Fruit fly (Drosophila melanogaster) whole organism, embryonic: ENCODE measurements around the gene SKIP.

ENCODE experiments used
- CG10565 ChIP-seq: fragments of 200-800 bp; sonication (Bioruptor generic); optimal IDR thresholded peaks from 3 replicates; lab custom pipeline; 2016; ENCODE audit warnings: missing biosample characterization, mild to moderate bottlenecking, missing genetic modification characterization
- CG12236 ChIP-seq: fragments of 200-800 bp; sonication (Bioruptor generic); optimal IDR thresholded peaks from 2 replicates; lab custom pipeline; 2016; ENCODE audit warnings: missing biosample characterization, missing genetic modification characterization
- CG13894 ChIP-seq: fragments of 200-800 bp; sonication (Bioruptor generic); optimal IDR thresholded peaks from 3 replicates; lab custom pipeline; 2018; ENCODE audit warnings: missing biosample characterization, mild to moderate bottlenecking, missing genetic modification characterization, moderate library complexity
- CG14014 ChIP-seq: fragments of 200-800 bp; sonication (Bioruptor generic); IDR thresholded peaks from 2 replicates; pipeline ENCODE4 v1.3.6; 2022; ENCODE audit warnings: missing biosample characterization, missing genetic modification characterization
- CG16813 ChIP-seq: fragments of 200-800 bp; sonication (Bioruptor generic); IDR thresholded peaks from 3 replicates; pipeline ENCODE4 v1.3.6; 2022; ENCODE audit warnings: missing biosample characterization, missing genetic modification characterization; ENCODE audit not compliant: partially characterized antibody
- CG16815 ChIP-seq: fragments of 200-800 bp; sonication (Bioruptor generic); optimal IDR thresholded peaks from 3 replicates; lab custom pipeline; 2017; ENCODE audit warnings: missing biosample characterization, mild to moderate bottlenecking, missing genetic modification characterization
- CG31441 ChIP-seq: fragments of 200-800 bp; sonication (Bioruptor generic); IDR thresholded peaks from 2 replicates; pipeline ENCODE4 v1.3.6; 2022; ENCODE audit warnings: missing biosample characterization, missing genetic modification characterization
- CG32772 ChIP-seq: fragments of 200-800 bp; sonication (Bioruptor generic); IDR thresholded peaks from 2 replicates; pipeline ENCODE4 v1.3.6; 2022; ENCODE audit warnings: missing biosample characterization, missing genetic modification characterization
- CG3281 ChIP-seq: fragments of 200-800 bp; sonication (Bioruptor generic); optimal IDR thresholded peaks from 3 replicates; lab custom pipeline; 2017; ENCODE audit warnings: missing biosample characterization, mild to moderate bottlenecking, missing genetic modification characterization
- CG3838 ChIP-seq: fragments of 200-800 bp; sonication (Bioruptor generic); optimal IDR thresholded peaks from 3 replicates; lab custom pipeline; 2016; ENCODE audit warnings: missing biosample characterization, missing genetic modification characterization
- CG3995 ChIP-seq: fragments of 200-800 bp; sonication (Bioruptor generic); optimal IDR thresholded peaks from 3 replicates; lab custom pipeline; 2016; ENCODE audit warnings: missing biosample characterization, missing genetic modification characterization
- CG6254 ChIP-seq: fragments of 200-800 bp; sonication (Bioruptor generic); optimal IDR thresholded peaks from 3 replicates; lab custom pipeline; 2017; ENCODE audit warnings: mild to moderate bottlenecking, missing biosample characterization, missing genetic modification reagents, missing genetic modification characterization
- CG6813 ChIP-seq: fragments of 200-800 bp; sonication (Bioruptor generic); optimal IDR thresholded peaks from 2 replicates; lab custom pipeline; 2017; ENCODE audit warnings: missing biosample characterization, missing genetic modification characterization, mild to moderate bottlenecking, moderate library complexity, missing genetic modification reagents
- CG7271 ChIP-seq: fragments of 200-800 bp; sonication (Bioruptor generic); optimal IDR thresholded peaks from 2 replicates; lab custom pipeline; 2018; ENCODE audit warnings: missing biosample characterization, mild to moderate bottlenecking, missing genetic modification characterization, moderate library complexity
- CG8924 ChIP-seq: fragments of 200-800 bp; optimal IDR thresholded peaks from 3 replicates; lab custom pipeline; 2019; ENCODE audit warnings: missing biosample characterization, mild to moderate bottlenecking, missing genetic modification characterization, moderate library complexity
- Dfd ChIP-seq, 2 experiments: fragments of >200 bp; optimal IDR thresholded peaks; 2 replicates each; lab custom pipeline; 2017; ENCODE audit warnings: missing biosample characterization in 2 of 2, missing genetic modification characterization in 2 of 2
- Hr39 ChIP-seq: fragments of >200 bp; optimal IDR thresholded peaks from 2 replicates; lab custom pipeline; 2017
- Med ChIP-seq: fragments of 200-800 bp; sonication (Bioruptor generic); peaks from one replicate; lab custom pipeline; 2016; ENCODE audit warnings: missing biosample characterization, missing genetic modification characterization, mild to moderate bottlenecking, inconsistent platforms, moderate library complexity
- Opbp ChIP-seq: fragments of 200-800 bp; sonication (Bioruptor generic); IDR thresholded peaks from 3 replicates; pipeline ENCODE4 v1.3.6; 2022; ENCODE audit warnings: missing biosample characterization, missing genetic modification characterization; ENCODE audit not compliant: partially characterized antibody
- PHDP ChIP-seq: fragments of 200-800 bp; sonication (Bioruptor generic); optimal IDR thresholded peaks from 3 replicates; lab custom pipeline; 2018; ENCODE audit warnings: missing biosample characterization, mild to moderate bottlenecking, missing genetic modification characterization, moderate library complexity
- ac ChIP-seq: fragments of 200-800 bp; sonication (Bioruptor generic); optimal IDR thresholded peaks from 3 replicates; lab custom pipeline; 2017; ENCODE audit warnings: missing biosample characterization, mild to moderate bottlenecking, missing genetic modification characterization
- br ChIP-seq: fragments of >200 bp; optimal IDR thresholded peaks from 2 replicates; lab custom pipeline; 2017
- chn ChIP-seq: fragments of 200-800 bp; sonication (Bioruptor generic); optimal IDR thresholded peaks from 2 replicates; lab custom pipeline; 2016; ENCODE audit warnings: missing biosample characterization, missing genetic modification characterization
- ci ChIP-seq: fragments of 200-800 bp; sonication (Bioruptor generic); IDR thresholded peaks from 3 replicates; pipeline ENCODE4 v1.3.6; 2022; ENCODE audit warnings: missing biosample characterization, missing genetic modification characterization
- dysf ChIP-seq: fragments of 200-800 bp; sonication (Bioruptor generic); IDR thresholded peaks from 3 replicates; pipeline ENCODE4 v1.3.6; 2022; ENCODE audit warnings: missing biosample characterization, missing genetic modification characterization
- en ChIP-seq: fragments of 200-800 bp; sonication (Bioruptor generic); optimal IDR thresholded peaks from 2 replicates; lab custom pipeline; 2016; ENCODE audit warnings: missing biosample characterization, missing genetic modification characterization
- eyg ChIP-seq: fragments of 200-800 bp; sonication (Bioruptor generic); optimal IDR thresholded peaks from 3 replicates; lab custom pipeline; 2016; ENCODE audit warnings: missing biosample characterization, missing genetic modification characterization
- fd64A ChIP-seq: fragments of 200-800 bp; sonication (Bioruptor generic); optimal IDR thresholded peaks from 3 replicates; lab custom pipeline; 2018; ENCODE audit warnings: missing biosample characterization, mild to moderate bottlenecking, missing genetic modification characterization
- grn ChIP-seq: fragments of 200-800 bp; sonication (Bioruptor generic); optimal IDR thresholded peaks from 3 replicates; lab custom pipeline; 2017; ENCODE audit warnings: missing biosample characterization, missing genetic modification characterization
- ham ChIP-seq: fragments of 200-800 bp; sonication (Bioruptor generic); IDR thresholded peaks from 2 replicates; pipeline ENCODE4 v1.3.6; 2022; ENCODE audit warnings: missing biosample characterization, missing genetic modification characterization
- hb ChIP-seq: fragments of 200-800 bp; sonication (Bioruptor generic); IDR thresholded peaks from 3 replicates; pipeline ENCODE4 v1.3.6; 2022; ENCODE audit warnings: missing biosample characterization, missing genetic modification characterization; ENCODE audit not compliant: partially characterized antibody
- ind ChIP-seq: fragments of 200-800 bp; sonication (Bioruptor generic); optimal IDR thresholded peaks from 3 replicates; lab custom pipeline; 2016; ENCODE audit warnings: missing biosample characterization, missing genetic modification characterization
- insv ChIP-seq, 2 experiments: fragments of 200-800 bp; sonication (Bioruptor generic); optimal IDR thresholded peaks; 3 replicates each; lab custom pipeline; 2016 to 2018; ENCODE audit warnings: missing biosample characterization in 2 of 2, missing genetic modification characterization in 2 of 2
- lbe ChIP-seq: fragments of 200-800 bp; sonication (Bioruptor generic); optimal IDR thresholded peaks from 2 replicates; lab custom pipeline; 2016; ENCODE audit warnings: missing biosample characterization, mild to moderate bottlenecking, missing genetic modification characterization
- lilli ChIP-seq: fragments of 200-800 bp; sonication (Bioruptor generic); optimal IDR thresholded peaks from 3 replicates; lab custom pipeline; 2016; ENCODE audit warnings: missing biosample characterization, missing genetic modification characterization
- ranshi ChIP-seq: fragments of 200-800 bp; sonication (Bioruptor generic); IDR thresholded peaks from 2 replicates; pipeline ENCODE4 v1.3.6; 2022; ENCODE audit warnings: missing biosample characterization, missing genetic modification characterization
- sens ChIP-seq: fragments of 200-800 bp; sonication (Bioruptor generic); peaks from one replicate; lab custom pipeline; 2016; ENCODE audit warnings: missing biosample characterization, missing genetic modification characterization
- slbo ChIP-seq: fragments of 200-800 bp; sonication (Bioruptor generic); IDR thresholded peaks from 2 replicates; pipeline ENCODE4 v1.3.6; 2022; ENCODE audit warnings: missing biosample characterization, missing genetic modification characterization
- sob ChIP-seq: fragments of 200-800 bp; sonication (Bioruptor generic); IDR thresholded peaks from 2 replicates; pipeline ENCODE4 v1.3.6; 2022; ENCODE audit warnings: missing biosample characterization, missing genetic modification characterization
- sr ChIP-seq: fragments of 200-800 bp; sonication (Bioruptor generic); IDR thresholded peaks from 3 replicates; pipeline ENCODE4 v1.3.6; 2022; ENCODE audit warnings: missing biosample characterization, missing genetic modification characterization
- tio ChIP-seq: fragments of 200-800 bp; sonication (Bioruptor generic); optimal IDR thresholded peaks from 2 replicates; lab custom pipeline; 2017; ENCODE audit warnings: missing biosample characterization, missing genetic modification characterization, inconsistent platforms
- vfl ChIP-seq: fragments of 200-800 bp; sonication (Bioruptor generic); optimal IDR thresholded peaks from 2 replicates; lab custom pipeline; 2016; ENCODE audit warnings: missing biosample characterization, missing genetic modification characterization
- wdn ChIP-seq: fragments of 200-800 bp; sonication (Bioruptor generic); IDR thresholded peaks from 2 replicates; pipeline ENCODE4 v1.3.6; 2022; ENCODE audit warnings: missing biosample characterization, missing genetic modification characterization

The SKIP gene

DNA sequence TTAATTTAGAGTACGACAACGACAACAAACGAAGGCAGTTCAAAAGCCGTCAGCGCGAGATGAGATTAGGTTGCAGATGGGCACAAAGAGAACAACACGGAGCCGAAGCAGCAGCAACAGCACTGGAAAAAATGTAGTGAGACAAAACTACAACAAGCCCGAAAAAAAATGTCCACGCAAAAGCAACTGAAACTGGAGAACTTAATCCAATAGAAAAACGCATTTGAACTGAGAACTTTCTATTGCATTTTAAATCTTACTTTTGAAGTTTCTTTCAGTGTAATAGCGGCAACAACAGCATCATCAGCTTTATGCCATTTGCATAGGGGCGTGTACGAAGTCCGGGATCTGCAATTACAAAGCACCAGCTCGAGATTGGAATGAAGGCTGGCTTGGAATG, 205.9 kb downstream of the SKIP start (continued):
- no peak for TF ChIP-seq CG6254
- peak; percentile 37; the same call in 1 of the 2 replicates for TF ChIP-seq sob (GFP tag; lab: Robert Waterston, UW)
- peak; percentile 76 for TF ChIP-seq Med (GFP tag; lab: Kevin White, UChicago)
- peak; percentile 19; the same call in 1 of the 2 replicates for TF ChIP-seq slbo (GFP tag; lab: Robert Waterston, UW)
- TF ChIP-seq CG16813 (GFP tag; lab: Robert Waterston, UW), result no peak
- TF ChIP-seq sens (GFP tag; lab: Kevin White, UChicago), result peak; percentile 85
- TF ChIP-seq wdn (GFP tag; lab: Robert Waterston, UW), result no peak
- no peak for TF ChIP-seq ac (GFP tag; lab: Kevin White, UChicago)
- TF ChIP-seq, all 482 proteins: peak for 39

- no peak for TF ChIP-seq en (GFP tag; lab: Kevin White, UChicago)
- no peak for TF ChIP-seq ranshi
- no peak for TF ChIP-seq wdn (GFP tag; lab: Robert Waterston, UW)
- no peak for TF ChIP-seq hb (GFP tag; lab: Robert Waterston, UW)
- TF ChIP-seq lilli (GFP tag; lab: Kevin White, UChicago), result no peak
- TF ChIP-seq grn (GFP tag; lab: Kevin White, UChicago), result no peak
- TF ChIP-seq Hr39 (lab: Kevin White, UChicago), result no peak
- TF ChIP-seq fd64A, result no peak
- no peak for TF ChIP-seq lbe (GFP tag; lab: Kevin White, UChicago)
- no peak for TF ChIP-seq CG12236 (GFP tag; lab: Kevin White, UChicago)
- TF ChIP-seq tio, result no peak
Measured at dm6 chr3R:22340207-22340606, 206.6 kb downstream of the SKIP start, which contains the start of gene CG5388. Gene CG5388 (minus strand): TSS chr3R:22340307.

- TF ChIP-seq PHDP (tag; lab: Kevin White, UChicago) (no peak), ind (GFP tag; lab: Kevin White, UChicago) (no peak), CG6813 (GFP tag; lab: Kevin White, UChicago) (no peak), Dfd (GFP tag; optimal IDR thresholded peaks at IDR 0.05; lab: Kevin White, UChicago) (peak in 1 of 2 experiments; percentile 52), ci (GFP tag; lab: Robert Waterston, UW) (no peak), eyg (no peak)
Measured at dm6 chr3R:22341652-22342051, 208.0 kb downstream of the SKIP start.

- TF ChIP-seq Opbp (no peak), CG7271 (tag; lab: Kevin White, UChicago) (no peak), CG31441 (GFP tag; lab: Robert Waterston, UW) (no peak), ranshi (no peak), CG13894 (no peak), sr (GFP tag; lab: Robert Waterston, UW) (no peak), insv (GFP tag; optimal IDR thresholded peaks at IDR 0.05; lab: Kevin White, UChicago) (no peak), CG3995 (no peak), CG3838 (no peak), chn (GFP tag; lab: Kevin White, UChicago) (no peak), vfl (GFP tag; lab: Kevin White, UChicago) (no peak), CG16815 (GFP tag; lab: Kevin White, UChicago) (no peak), CG10565 (GFP tag; lab: Kevin White, UChicago) (no peak), CG14014 (GFP tag; lab: Robert Waterston, UW) (no peak), br (no peak), CG32772 (no peak), CG3281 (no peak), dysf (GFP tag; lab: Robert Waterston, UW) (no peak), CG8924 (tag; lab: Kevin White, UChicago) (no peak), ham (no peak)
Measured at dm6 chr3R:22342151-22342550, 208.5 kb downstream of the SKIP start, which contains the start of gene CG5386. Gene CG5386 (minus strand): TSS chr3R:22342251.
